Worm (Caenorhabditis elegans) whole organism, midembryonic: ENCODE measurements around the gene pals-38.

Experiments used
- T22C8.4 ChIP-seq: fragments of 200-800 bp; sonication (Bioruptor generic); IDR thresholded peaks from 2 replicates; pipeline ENCODE4 v1.3.6; 2022; ENCODE audit warnings: missing genetic modification characterization, missing compliant biosample characterization
- cog-1 ChIP-seq: sonication (generic microtip); optimal IDR thresholded peaks from 2 replicates; lab custom pipeline; 2016; ENCODE audit warnings: missing genetic modification characterization, missing compliant biosample characterization
- flt-1 ChIP-seq: fragments of 200-800 bp; sonication (Bioruptor generic); IDR thresholded peaks from 2 replicates; pipeline ENCODE4 v1.3.6; 2022; ENCODE audit warnings: missing genetic modification characterization, missing compliant biosample characterization
- klf-2 ChIP-seq: fragments of 200-800 bp; sonication (Bioruptor generic); conservative IDR thresholded peaks from 2 replicates; pipeline ENCODE4 v1.3.6; 2022; ENCODE audit warnings: missing genetic modification reagents, missing genetic modification characterization, missing compliant biosample characterization
- med-1 ChIP-seq: sonication (generic microtip); optimal IDR thresholded peaks from 2 replicates; lab custom pipeline; 2017; ENCODE audit warnings: missing genetic modification characterization, mild to moderate bottlenecking, missing compliant biosample characterization, antibody characterized with exemption, missing genetic modification reagents; ENCODE audit not compliant: insufficient read depth
- ref-1 ChIP-seq: fragments of 200-800 bp; sonication (Bioruptor generic); conservative IDR thresholded peaks from 2 replicates; pipeline ENCODE4 v1.3.6; 2022; ENCODE audit warnings: missing genetic modification reagents, missing genetic modification characterization, missing compliant biosample characterization
- tab-1 ChIP-seq: fragments of 200-800 bp; sonication (Bioruptor generic); IDR thresholded peaks from 2 replicates; pipeline ENCODE4 v1.3.6; 2022; ENCODE audit warnings: missing genetic modification characterization, missing compliant biosample characterization
- ztf-23 ChIP-seq: fragments of 200-800 bp; sonication (Bioruptor generic); IDR thresholded peaks from 2 replicates; pipeline ENCODE4 v1.3.6; 2022; ENCODE audit warnings: missing genetic modification reagents, missing genetic modification characterization, missing compliant biosample characterization
- ztf-29 ChIP-seq: fragments of 200-800 bp; sonication (Bioruptor generic); IDR thresholded peaks from 2 replicates; pipeline ENCODE4 v1.3.6; 2022; ENCODE audit warnings: missing genetic modification reagents, missing genetic modification characterization, missing compliant biosample characterization

DNA sequence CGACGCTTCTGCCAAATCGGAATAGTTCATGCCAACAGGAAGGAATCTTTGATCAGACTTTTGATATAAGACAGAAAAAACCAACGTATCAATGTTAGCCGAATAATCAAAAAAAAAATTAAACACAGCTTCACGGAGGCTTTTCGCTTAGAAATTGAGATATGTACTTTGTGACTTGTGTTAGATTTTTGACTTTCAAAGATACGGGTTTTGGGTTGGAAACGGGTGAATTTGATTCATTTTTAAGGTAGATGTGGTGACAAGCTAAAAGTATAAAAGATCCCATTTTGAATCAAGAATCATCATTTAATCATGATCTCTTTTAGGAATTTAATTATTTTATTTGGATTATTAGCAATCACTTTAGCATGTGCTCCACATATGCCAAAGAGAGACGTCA, 44.4 kb downstream of the pals-38 start, which contains the start of gene K01D12.8:
- TF ChIP-seq cog-1 (no peak), ztf-29 (GFP tag; lab: Robert Waterston, UW) (no peak), ref-1 (GFP tag; lab: Robert Waterston, UW) (no peak), flt-1 (GFP tag; lab: Robert Waterston, UW) (no peak), med-1 (GFP tag; lab: Kevin White, UChicago) (no peak), T22C8.4 (no peak), tab-1 (GFP tag; lab: Robert Waterston, UW) (no peak), klf-2 (no peak), ztf-23 (GFP tag; lab: Robert Waterston, UW) (no peak)
